Worm (Caenorhabditis elegans) whole organism, L3 larva: ENCODE data around the gene ndua-7.

Experiments
- ZK546.5 ChIP-seq: sonication (generic microtip); optimal IDR thresholded peaks from 2 replicates; lab custom pipeline; 2017; ENCODE audit warnings: missing biosample characterization, missing genetic modification characterization
- elt-1 ChIP-seq: fragments of 150-350 bp; optimal IDR thresholded peaks from 2 replicates; lab custom pipeline; 2014; ENCODE audit warnings: missing biosample characterization, missing genetic modification characterization
- elt-2 ChIP-seq: sonication (generic microtip); optimal IDR thresholded peaks from 2 replicates; lab custom pipeline; 2016; ENCODE audit warnings: missing genetic modification reagents, mild to moderate bottlenecking, missing genetic modification characterization, missing compliant biosample characterization
- fos-1 ChIP-seq: fragments of 150-350 bp; optimal IDR thresholded peaks from 2 replicates; lab custom pipeline; 2014; ENCODE audit warnings: missing biosample characterization, missing genetic modification characterization
- nhr-28 ChIP-seq: fragments of 150-350 bp; optimal IDR thresholded peaks from 2 replicates; lab custom pipeline; 2014; ENCODE audit warnings: missing biosample characterization, missing genetic modification characterization
- nhr-67 ChIP-seq: fragments of 150-350 bp; optimal IDR thresholded peaks from 2 replicates; lab custom pipeline; 2014; ENCODE audit warnings: missing biosample characterization, missing genetic modification characterization
- snpc-4 ChIP-seq: fragments of 150-350 bp; optimal IDR thresholded peaks from 2 replicates; lab custom pipeline; 2014; ENCODE audit warnings: missing biosample characterization, missing genetic modification characterization
- zag-1 ChIP-seq: fragments of 150-350 bp; optimal IDR thresholded peaks from 2 replicates; lab custom pipeline; 2014; ENCODE audit warnings: missing biosample characterization, missing genetic modification characterization
- ztf-11 ChIP-seq: fragments of 150-350 bp; optimal IDR thresholded peaks from 2 replicates; lab custom pipeline; 2014; ENCODE audit warnings: missing biosample characterization, missing genetic modification characterization

DNA sequence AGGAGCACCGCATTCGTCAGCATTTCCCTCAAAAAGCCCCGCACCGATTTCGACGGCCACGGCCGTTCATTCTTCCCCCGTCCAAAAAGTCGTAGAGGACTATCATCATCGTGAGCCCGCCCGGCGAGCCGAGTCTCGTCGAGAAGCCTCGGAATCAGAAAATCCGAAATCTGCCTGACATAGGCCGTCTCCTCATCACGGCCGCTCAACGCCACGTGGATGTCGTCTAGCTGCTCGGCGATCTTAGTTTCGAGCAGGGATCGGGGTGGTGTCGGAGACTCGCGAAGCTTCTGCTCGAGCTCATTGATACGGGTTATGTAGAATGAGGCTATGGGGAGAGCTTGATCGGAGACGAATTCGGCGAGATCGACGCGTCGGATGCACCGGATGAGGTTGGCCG, 34.7 kb upstream of the ndua-7 start:
- TF ChIP-seq nhr-67 (tag; lab: Kevin White, UChicago), result no peak
- TF ChIP-seq elt-1 (tag; lab: Kevin White, UChicago), result no peak
- TF ChIP-seq zag-1 (tag; lab: Kevin White, UChicago), result no peak
- no peak for TF ChIP-seq snpc-4
- TF ChIP-seq ZK546.5 (tag; lab: Kevin White, UChicago), result no peak
- no peak for TF ChIP-seq fos-1 (tag; lab: Kevin White, UChicago)
- no peak for TF ChIP-seq nhr-28 (tag; lab: Kevin White, UChicago)
- TF ChIP-seq ztf-11 (tag; lab: Kevin White, UChicago), result no peak
- TF ChIP-seq elt-2, result no peak
